Worm (Caenorhabditis elegans) whole organism, late embryonic: ENCODE data around the gene M176.10.

Experiments used
- F13H6.1 ChIP-seq: sonication (generic microtip); optimal IDR thresholded peaks from 2 replicates; lab custom pipeline; 2016; ENCODE audit warnings: missing genetic modification characterization, missing compliant biosample characterization
- K09A11.1 ChIP-seq: sonication (generic microtip); optimal IDR thresholded peaks from 2 replicates; lab custom pipeline; 2017; ENCODE audit warnings: antibody characterized with exemption, mild to moderate bottlenecking, missing genetic modification characterization, missing compliant biosample characterization; ENCODE audit not compliant: insufficient read depth
- T23F11.4 ChIP-seq: fragments of 200-800 bp; sonication (Bioruptor generic); optimal IDR thresholded peaks from 2 replicates; lab custom pipeline; 2018; ENCODE audit warnings: mild to moderate bottlenecking, missing genetic modification characterization, missing compliant biosample characterization
- ama-1 ChIP-seq: fragments of 150-350 bp; optimal IDR thresholded peaks from 2 replicates; lab custom pipeline; 2014
- ceh-18 ChIP-seq: sonication (generic microtip); optimal IDR thresholded peaks from 2 replicates; lab custom pipeline; 2016; ENCODE audit warnings: missing genetic modification characterization, missing compliant biosample characterization
- ceh-2 ChIP-seq: sonication (generic microtip); optimal IDR thresholded peaks from 2 replicates; lab custom pipeline; 2016; ENCODE audit warnings: missing genotype, missing genetic modification characterization, missing compliant biosample characterization
- ceh-24 ChIP-seq: sonication (generic microtip); optimal IDR thresholded peaks from 2 replicates; lab custom pipeline; 2016; ENCODE audit warnings: mild to moderate bottlenecking, missing genetic modification characterization, missing compliant biosample characterization
- ceh-31 ChIP-seq: sonication (generic microtip); optimal IDR thresholded peaks from 2 replicates; lab custom pipeline; 2016; ENCODE audit warnings: missing genetic modification characterization, missing compliant biosample characterization
- ceh-45 ChIP-seq: fragments of 200-800 bp; sonication (Bioruptor generic); IDR thresholded peaks from 2 replicates; pipeline ENCODE4 v1.3.6; 2022; ENCODE audit warnings: missing genetic modification reagents, missing genetic modification characterization, missing compliant biosample characterization
- ceh-48 ChIP-seq: sonication (generic microtip); optimal IDR thresholded peaks from 2 replicates; lab custom pipeline; 2016; ENCODE audit warnings: missing genetic modification characterization, inconsistent platforms, missing compliant biosample characterization
- ceh-9 ChIP-seq: sonication (generic microtip); optimal IDR thresholded peaks from 2 replicates; lab custom pipeline; 2016; ENCODE audit warnings: mild to moderate bottlenecking, missing genetic modification characterization, inconsistent platforms, missing compliant biosample characterization
- che-1 ChIP-seq: sonication (generic microtip); optimal IDR thresholded peaks from 2 replicates; lab custom pipeline; 2016; ENCODE audit warnings: mild to moderate bottlenecking, missing genetic modification characterization, missing compliant biosample characterization
- dmd-4 ChIP-seq: sonication (generic microtip); optimal IDR thresholded peaks from 2 replicates; lab custom pipeline; 2016; ENCODE audit warnings: borderline replicate concordance, missing genetic modification characterization, missing compliant biosample characterization
- fax-1 ChIP-seq: sonication (generic microtip); optimal IDR thresholded peaks from 2 replicates; lab custom pipeline; 2016; ENCODE audit warnings: missing genotype, missing genetic modification characterization, missing compliant biosample characterization
- gmeb-2 ChIP-seq: sonication (generic microtip); optimal IDR thresholded peaks from 2 replicates; lab custom pipeline; 2016; ENCODE audit warnings: missing genetic modification characterization, inconsistent platforms, missing compliant biosample characterization
- hlh-13 ChIP-seq: fragments of 200-800 bp; sonication (Bioruptor generic); optimal IDR thresholded peaks from 2 replicates; lab custom pipeline; 2018; ENCODE audit warnings: mild to moderate bottlenecking, missing genetic modification characterization, missing compliant biosample characterization
- hlh-15 ChIP-seq: sonication (generic microtip); optimal IDR thresholded peaks from 2 replicates; lab custom pipeline; 2016; ENCODE audit warnings: missing genetic modification characterization, missing compliant biosample characterization
- lin-11 ChIP-seq: fragments of 200-800 bp; sonication (Bioruptor generic); optimal IDR thresholded peaks from 2 replicates; lab custom pipeline; 2018; ENCODE audit warnings: mild to moderate bottlenecking, missing genetic modification characterization, missing compliant biosample characterization
- madf-2 ChIP-seq: sonication (generic microtip); optimal IDR thresholded peaks from 2 replicates; lab custom pipeline; 2017; ENCODE audit warnings: missing genetic modification characterization, missing compliant biosample characterization
- nfya-1 ChIP-seq: sonication (generic microtip); optimal IDR thresholded peaks from 2 replicates; lab custom pipeline; 2017; ENCODE audit warnings: missing genetic modification characterization, mild to moderate bottlenecking, missing compliant biosample characterization, antibody characterized with exemption, moderate library complexity
- nhr-11 ChIP-seq: fragments of 150-350 bp; optimal IDR thresholded peaks from 2 replicates; lab custom pipeline; 2014; ENCODE audit warnings: missing biosample characterization, missing genetic modification characterization
- pax-1 ChIP-seq: fragments of 150-350 bp; optimal IDR thresholded peaks from 2 replicates; lab custom pipeline; 2014; ENCODE audit warnings: missing biosample characterization, missing genetic modification characterization
- pha-4 ChIP-seq: fragments of 150-350 bp; optimal IDR thresholded peaks from 2 replicates; lab custom pipeline; 2018; ENCODE audit warnings: missing biosample characterization, missing genetic modification reagents, missing genetic modification characterization
- ref-2 ChIP-seq: sonication (generic microtip); optimal IDR thresholded peaks from 2 replicates; lab custom pipeline; 2016; ENCODE audit warnings: missing genetic modification characterization, missing compliant biosample characterization
- sox-4 ChIP-seq: sonication (generic microtip); optimal IDR thresholded peaks from 2 replicates; lab custom pipeline; 2017; ENCODE audit warnings: mild to moderate bottlenecking, missing genetic modification characterization, inconsistent platforms, missing compliant biosample characterization
- syd-9 ChIP-seq: sonication (generic microtip); optimal IDR thresholded peaks from 2 replicates; lab custom pipeline; 2016; ENCODE audit warnings: mild to moderate bottlenecking, missing genetic modification characterization, moderate library complexity, missing compliant biosample characterization
- tbx-2 ChIP-seq: sonication (generic microtip); optimal IDR thresholded peaks from 2 replicates; lab custom pipeline; 2016; ENCODE audit warnings: missing genetic modification characterization, missing compliant biosample characterization
- tbx-7 ChIP-seq: sonication (generic microtip); optimal IDR thresholded peaks from 2 replicates; lab custom pipeline; 2016; ENCODE audit warnings: missing genotype, missing genetic modification characterization, missing compliant biosample characterization
- ttx-3 ChIP-seq: sonication (generic microtip); optimal IDR thresholded peaks from 2 replicates; lab custom pipeline; 2016; ENCODE audit warnings: missing genetic modification reagents, missing genetic modification characterization, missing compliant biosample characterization
- unc-42 ChIP-seq: sonication (generic microtip); optimal IDR thresholded peaks from 2 replicates; lab custom pipeline; 2016; ENCODE audit warnings: missing genotype, missing genetic modification characterization, missing compliant biosample characterization
- zip-5 ChIP-seq: sonication (generic microtip); optimal IDR thresholded peaks from 2 replicates; lab custom pipeline; 2016; ENCODE audit warnings: missing genetic modification characterization, missing compliant biosample characterization
- ztf-16 ChIP-seq: sonication (generic microtip); optimal IDR thresholded peaks from 2 replicates; lab custom pipeline; 2017; ENCODE audit warnings: missing genetic modification characterization, missing compliant biosample characterization

Gene M176.10

DNA sequence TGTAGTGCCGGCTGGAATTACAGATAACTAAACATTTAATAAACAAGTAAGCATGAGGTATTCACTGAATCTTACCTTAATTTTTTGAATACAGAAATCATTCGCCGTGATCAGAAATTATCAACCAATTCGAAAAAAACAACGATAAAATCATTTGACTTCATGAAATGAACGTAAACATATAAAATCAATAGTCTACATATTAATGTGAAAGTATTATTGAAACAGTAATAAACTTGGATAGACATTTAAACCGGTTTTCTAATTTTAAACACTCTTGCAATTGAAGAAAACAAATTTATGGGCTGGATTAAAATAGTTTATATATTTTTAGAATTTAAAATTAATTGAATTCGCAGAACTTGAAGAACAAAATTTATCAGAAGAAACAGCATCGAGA is 15.9 kb upstream of the M176.10 start, which contains the start of gene chil-16:
TSS of gene chil-16 (minus strand) at position 101 of the 400 bp plus-strand sequence.
- TF ChIP-seq sox-4: no peak

DNA sequence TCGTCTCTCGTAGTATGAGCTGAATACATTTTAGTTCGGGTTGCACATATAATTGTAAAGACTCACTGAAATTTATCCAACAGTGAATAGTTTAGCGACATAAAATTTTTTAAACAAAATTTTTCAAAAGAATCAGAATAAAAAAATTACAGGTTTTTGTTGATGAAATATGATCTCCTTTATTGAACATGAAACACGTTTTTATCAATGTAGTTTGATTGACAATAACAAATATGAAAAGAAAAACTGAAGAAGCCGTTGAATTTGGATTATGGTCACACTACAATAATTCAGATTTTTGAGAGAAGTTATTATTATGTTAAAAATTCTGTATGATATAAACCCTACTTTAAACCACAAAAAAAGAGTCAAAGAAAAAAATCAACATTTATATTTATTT is 14.1 kb upstream of the M176.10 start, which contains the start of gene chil-17:
TSS of gene chil-17 (minus strand) at position 101 of the 400 bp plus-strand sequence.
- TF ChIP-seq ceh-24 (no peak), ceh-9 (tag; lab: Kevin White, UChicago) (no peak), fax-1 (tag; lab: Kevin White, UChicago) (no peak), syd-9 (tag; lab: Kevin White, UChicago) (no peak), ref-2 (tag; lab: Kevin White, UChicago) (no peak), ttx-3 (no peak)

DNA sequence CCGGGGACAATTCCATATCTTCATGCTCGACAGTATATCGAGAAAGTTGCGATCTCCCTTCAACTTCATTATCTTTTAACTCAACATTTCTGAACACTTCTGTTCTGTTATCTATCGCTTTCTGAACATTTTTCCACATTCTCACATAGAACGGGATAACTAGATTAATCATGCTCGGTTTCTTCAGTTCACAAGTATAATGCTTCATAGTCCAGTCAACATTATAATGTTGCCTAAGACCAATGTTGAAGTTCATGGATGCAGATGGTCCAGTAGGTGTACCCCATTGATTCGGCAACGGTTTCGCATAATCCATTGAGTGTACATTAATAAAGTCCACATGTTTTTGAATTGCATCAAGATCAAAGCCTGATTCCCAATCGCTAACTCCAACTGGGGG is 12.9 kb upstream of the M176.10 start:
- TF ChIP-seq nhr-11 (no peak), pha-4 (tag; lab: Kevin White, UChicago) (no peak), syd-9 (tag; lab: Kevin White, UChicago) (no peak), zip-5 (tag; lab: Kevin White, UChicago) (no peak), ceh-2 (tag; lab: Kevin White, UChicago) (no peak), F13H6.1 (no peak), ceh-18 (tag; lab: Kevin White, UChicago) (no peak), K09A11.1 (no peak), madf-2 (tag; lab: Kevin White, UChicago) (no peak), hlh-13 (GFP tag; lab: Kevin White, UChicago) (no peak), che-1 (tag; lab: Kevin White, UChicago) (no peak), T23F11.4 (GFP tag; lab: Kevin White, UChicago) (no peak), nfya-1 (tag; lab: Kevin White, UChicago) (no peak), pax-1 (no peak), hlh-15 (no peak), dmd-4 (tag; lab: Kevin White, UChicago) (no peak)

DNA sequence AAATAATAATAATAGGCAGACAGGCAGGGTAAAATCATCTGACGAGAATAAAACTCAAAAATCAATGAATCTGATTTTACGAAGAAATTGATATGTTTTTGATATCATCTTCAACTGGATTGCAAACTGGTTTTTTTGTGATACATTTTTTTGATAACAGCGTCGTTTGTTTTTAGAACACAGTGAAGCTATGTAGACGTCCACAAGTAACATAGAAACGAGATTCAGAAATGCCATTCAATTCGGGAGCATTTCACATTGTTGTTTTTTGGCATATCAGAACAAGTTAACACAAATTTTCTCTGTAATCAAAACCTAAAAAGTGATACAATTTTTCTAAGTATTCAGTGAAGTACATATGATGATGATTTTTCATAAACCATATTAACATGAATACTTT is 12.3 kb upstream of the M176.10 start, which contains the start of gene chil-13:
TSS of gene chil-13 (minus strand) at position 101 of the 400 bp plus-strand sequence.
- no peak for TF ChIP-seq ztf-16
- TF ChIP-seq, all 69 proteins: peak for 0

DNA sequence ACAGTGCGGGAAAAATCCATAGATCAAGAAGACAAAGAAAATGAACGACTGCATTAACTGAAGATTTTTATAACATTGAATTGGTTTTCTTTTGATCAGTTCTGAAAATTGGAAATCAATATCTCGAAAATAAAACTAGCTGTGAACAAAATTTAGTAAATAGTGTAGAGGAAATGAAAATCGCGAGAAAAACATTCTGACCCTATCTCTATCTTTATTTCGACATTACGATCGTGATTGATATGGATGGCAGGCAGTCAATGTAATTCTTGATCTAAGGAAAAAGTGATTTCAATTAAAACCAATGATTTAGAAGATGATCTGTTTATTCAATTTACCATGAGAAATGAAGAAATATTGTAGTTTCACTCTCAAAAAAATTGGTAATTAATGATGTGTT is 10.0 kb upstream of the M176.10 start, which contains the start of gene kin-16:
TSS of gene kin-16 (minus strand) at position 101 of the 400 bp plus-strand sequence.
- no peak for TF ChIP-seq tbx-7
- TF ChIP-seq hlh-13 (GFP tag; lab: Kevin White, UChicago): no peak
- TF ChIP-seq T23F11.4 (GFP tag; lab: Kevin White, UChicago): no peak
- no peak for TF ChIP-seq ama-1 (lab: Kevin White, UChicago)
- no peak for TF ChIP-seq tbx-2 (tag; lab: Kevin White, UChicago)
- no peak for TF ChIP-seq gmeb-2 (tag; lab: Kevin White, UChicago)
- TF ChIP-seq ceh-18 (tag; lab: Kevin White, UChicago): no peak
- TF ChIP-seq madf-2 (tag; lab: Kevin White, UChicago): no peak
- no peak for TF ChIP-seq lin-11 (tag; lab: Kevin White, UChicago)

DNA sequence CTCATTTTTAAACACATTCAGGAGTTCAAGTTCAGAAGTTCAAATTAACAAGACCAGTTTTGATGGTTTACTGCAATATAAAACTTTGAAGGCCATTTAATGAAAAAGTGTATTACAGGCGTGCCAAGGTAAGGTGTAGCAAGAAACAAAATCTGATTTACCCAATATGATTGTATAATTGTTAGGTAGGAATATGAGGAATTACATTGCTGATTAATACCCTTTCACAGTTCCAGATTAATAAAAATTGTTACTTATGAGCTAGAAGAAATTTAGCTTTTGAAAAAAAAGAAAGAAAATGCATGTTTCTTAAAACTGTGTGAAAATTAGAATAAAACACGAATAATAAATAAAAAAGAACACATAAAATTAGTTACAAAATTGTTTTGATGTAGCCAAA is 7.6 kb upstream of the M176.10 start, which contains the start of gene kin-15:
TSS of gene kin-15 (minus strand) at position 101 of the 400 bp plus-strand sequence.
- TF ChIP-seq ceh-45 (GFP tag; lab: Robert Waterston, UW) (no peak), ceh-31 (tag; lab: Kevin White, UChicago) (no peak), ceh-48 (tag; lab: Kevin White, UChicago) (no peak), unc-42 (tag; lab: Kevin White, UChicago) (no peak)
